Fruit fly (Drosophila melanogaster) Kc167 (cell line): Measurements from ENCODE around the gene Cngl.

Experiments used
- Myc ChIP-seq: fragments of >200 bp; optimal IDR thresholded peaks from 2 replicates; lab custom pipeline; 2017; ENCODE audit warnings: missing external identifiers
- Sin3A ChIP-seq: fragments of >200 bp; optimal IDR thresholded peaks from 2 replicates; lab custom pipeline; 2018; ENCODE audit warnings: missing external identifiers
- h ChIP-seq: fragments of >200 bp; optimal IDR thresholded peaks from 3 replicates; lab custom pipeline; 2018; ENCODE audit warnings: missing external identifiers
- psq ChIP-seq: fragments of >200 bp; optimal IDR thresholded peaks from 2 replicates; lab custom pipeline; 2017; ENCODE audit warnings: missing external identifiers
- ttk ChIP-seq: sonication (Bioruptor generic); optimal IDR thresholded peaks from 2 replicates; lab custom pipeline; 2017; ENCODE audit warnings: missing external identifiers

DNA sequence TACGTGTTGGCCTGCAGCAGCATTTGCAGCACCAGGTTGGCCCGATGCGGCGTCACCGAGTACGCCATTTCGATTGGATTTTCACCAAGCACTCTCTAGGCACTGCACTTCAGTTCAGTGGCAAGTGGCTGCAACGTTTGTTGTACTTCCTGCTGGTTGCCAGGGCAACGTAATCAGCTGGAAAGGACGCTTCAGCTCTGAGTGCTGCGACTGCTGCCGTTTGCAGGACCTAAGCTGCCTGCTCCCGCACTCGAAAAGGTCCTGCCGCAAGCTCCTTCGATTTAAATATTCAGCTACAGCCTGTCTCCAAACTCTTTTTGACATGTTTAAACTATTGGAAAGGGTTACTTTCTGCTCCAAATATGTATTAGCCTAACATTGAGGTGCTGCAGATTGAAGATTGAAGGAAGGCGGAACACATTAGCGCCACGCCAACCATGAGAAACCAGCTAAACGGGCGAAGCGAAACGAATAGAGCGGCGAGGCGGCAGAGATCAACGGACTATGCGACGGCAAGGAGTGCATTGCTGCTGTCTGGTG, 26.4 kb upstream of the Cngl start, which contains the start of the genes CG15642 and CG15641:
- no peak for TF ChIP-seq h (lab: Kevin White, UChicago)
- no peak for TF ChIP-seq Myc
- TF ChIP-seq psq, result no peak
- no peak for TF ChIP-seq ttk (lab: Kevin White, UChicago)
- no peak for TF ChIP-seq Sin3A (lab: Kevin White, UChicago)
